Worm (Caenorhabditis elegans) whole organism, midembryonic: ENCODE measurements around the gene gcy-13.

Source experiments
- T22C8.4 ChIP-seq: fragments of 200-800 bp; sonication (Bioruptor generic); IDR thresholded peaks from 2 replicates; pipeline ENCODE4 v1.3.6; 2022; ENCODE audit warnings: missing genetic modification characterization, missing compliant biosample characterization
- cog-1 ChIP-seq: sonication (generic microtip); optimal IDR thresholded peaks from 2 replicates; lab custom pipeline; 2016; ENCODE audit warnings: missing genetic modification characterization, missing compliant biosample characterization
- flt-1 ChIP-seq: fragments of 200-800 bp; sonication (Bioruptor generic); IDR thresholded peaks from 2 replicates; pipeline ENCODE4 v1.3.6; 2022; ENCODE audit warnings: missing genetic modification characterization, missing compliant biosample characterization
- klf-2 ChIP-seq: fragments of 200-800 bp; sonication (Bioruptor generic); conservative IDR thresholded peaks from 2 replicates; pipeline ENCODE4 v1.3.6; 2022; ENCODE audit warnings: missing genetic modification reagents, missing genetic modification characterization, missing compliant biosample characterization
- ref-1 ChIP-seq: fragments of 200-800 bp; sonication (Bioruptor generic); conservative IDR thresholded peaks from 2 replicates; pipeline ENCODE4 v1.3.6; 2022; ENCODE audit warnings: missing genetic modification reagents, missing genetic modification characterization, missing compliant biosample characterization
- tab-1 ChIP-seq: fragments of 200-800 bp; sonication (Bioruptor generic); IDR thresholded peaks from 2 replicates; pipeline ENCODE4 v1.3.6; 2022; ENCODE audit warnings: missing genetic modification characterization, missing compliant biosample characterization
- ztf-23 ChIP-seq: fragments of 200-800 bp; sonication (Bioruptor generic); IDR thresholded peaks from 2 replicates; pipeline ENCODE4 v1.3.6; 2022; ENCODE audit warnings: missing genetic modification reagents, missing genetic modification characterization, missing compliant biosample characterization
- ztf-29 ChIP-seq: fragments of 200-800 bp; sonication (Bioruptor generic); IDR thresholded peaks from 2 replicates; pipeline ENCODE4 v1.3.6; 2022; ENCODE audit warnings: missing genetic modification reagents, missing genetic modification characterization, missing compliant biosample characterization

- TF ChIP-seq T22C8.4 (GFP tag; lab: Robert Waterston, UW) (no peak), flt-1 (GFP tag; lab: Robert Waterston, UW) (no peak), klf-2 (no peak), cog-1 (no peak), tab-1 (no peak), ref-1 (GFP tag; lab: Robert Waterston, UW) (no peak), ztf-23 (GFP tag; lab: Robert Waterston, UW) (no peak), ztf-29 (GFP tag; lab: Robert Waterston, UW) (no peak)
These were observed 53.3 kb downstream of the gcy-13 start for ce11 chrV:12316076-12316475.
